Worm (Caenorhabditis elegans) whole organism, L4 larva: ENCODE data around the gene spp-26.

Experiments used
- T26A8.4 ChIP-seq: fragments of 200-800 bp; sonication (Bioruptor generic); IDR thresholded peaks from 2 replicates; pipeline ENCODE4 v1.3.6; 2022; ENCODE audit warnings: missing genetic modification characterization, missing compliant biosample characterization
- Y105C5A.15 ChIP-seq: fragments of 200-800 bp; sonication (Bioruptor generic); IDR thresholded peaks from 2 replicates; pipeline ENCODE4 v1.3.6; 2022; ENCODE audit warnings: missing genetic modification characterization, missing compliant biosample characterization
- Y48G9A.11 ChIP-seq: fragments of 200-800 bp; sonication (Bioruptor generic); IDR thresholded peaks from 2 replicates; pipeline ENCODE4 v1.3.6; 2022; ENCODE audit warnings: missing genetic modification reagents, missing genetic modification characterization, missing compliant biosample characterization
- ZK337.2 ChIP-seq: fragments of 200-800 bp; sonication (Bioruptor generic); IDR thresholded peaks from 2 replicates; pipeline ENCODE4 v1.3.6; 2022; ENCODE audit warnings: missing genetic modification reagents, missing genetic modification characterization, missing compliant biosample characterization
- attf-4 ChIP-seq: sonication (generic microtip); optimal IDR thresholded peaks from 3 replicates; lab custom pipeline; 2017; ENCODE audit warnings: missing biosample characterization, missing genetic modification characterization
- ceh-20 ChIP-seq: fragments of 200-800 bp; sonication (Bioruptor generic); IDR thresholded peaks from 2 replicates; pipeline ENCODE4 v1.3.6; 2022; ENCODE audit warnings: missing genetic modification reagents, missing genetic modification characterization, missing compliant biosample characterization
- ceh-44 ChIP-seq: fragments of 200-800 bp; sonication (Bioruptor generic); IDR thresholded peaks from 2 replicates; pipeline ENCODE4 v1.3.6; 2022; ENCODE audit warnings: missing genetic modification reagents, missing genetic modification characterization, missing compliant biosample characterization
- cey-2 ChIP-seq: sonication (generic microtip); optimal IDR thresholded peaks from 3 replicates; lab custom pipeline; 2017; ENCODE audit warnings: missing genetic modification characterization, mild to moderate bottlenecking, missing compliant biosample characterization, antibody characterized with exemption, borderline replicate concordance; ENCODE audit not compliant: insufficient read depth
- dmd-8 ChIP-seq: fragments of 200-800 bp; sonication (Bioruptor generic); IDR thresholded peaks from 2 replicates; pipeline ENCODE4 v1.3.6; 2022; ENCODE audit warnings: missing genetic modification characterization, missing compliant biosample characterization
- dpl-1 ChIP-seq: fragments of 150-350 bp; optimal IDR thresholded peaks from 2 replicates; lab custom pipeline; 2014; ENCODE audit warnings: missing biosample characterization, missing genetic modification reagents, missing genetic modification characterization
- duxl-1 ChIP-seq: sonication (generic microtip); optimal IDR thresholded peaks from 2 replicates; lab custom pipeline; 2016; ENCODE audit warnings: mild to moderate bottlenecking, missing genetic modification characterization, moderate library complexity, missing compliant biosample characterization; ENCODE audit not compliant: poor library complexity
- dve-1 ChIP-seq: sonication (generic microtip); optimal IDR thresholded peaks from 2 replicates; lab custom pipeline; 2017; ENCODE audit warnings: antibody characterized with exemption, mild to moderate bottlenecking, missing genetic modification characterization, missing compliant biosample characterization; ENCODE audit not compliant: insufficient read depth
- egl-27 ChIP-seq: sonication (generic microtip); optimal IDR thresholded peaks from 3 replicates; lab custom pipeline; 2017; ENCODE audit warnings: missing biosample characterization, missing genetic modification reagents, missing genetic modification characterization
- fkh-10 ChIP-seq: fragments of 150-350 bp; optimal IDR thresholded peaks from 2 replicates; lab custom pipeline; 2014; ENCODE audit warnings: missing biosample characterization, missing genetic modification reagents, missing genetic modification characterization
- fos-1 ChIP-seq: fragments of 150-350 bp; optimal IDR thresholded peaks from 2 replicates; lab custom pipeline; 2014; ENCODE audit warnings: missing biosample characterization, missing genetic modification characterization
- gei-8 ChIP-seq: fragments of 200-800 bp; sonication (Bioruptor generic); optimal IDR thresholded peaks from 2 replicates; lab custom pipeline; 2018; ENCODE audit warnings: mild to moderate bottlenecking, missing genetic modification characterization, missing compliant biosample characterization
- hif-1 ChIP-seq, 2 experiments: sonication (generic microtip); optimal IDR thresholded peaks; 2 replicates each; lab custom pipeline; 2016 to 2017; ENCODE audit warnings: missing compliant biosample characterization in 2 of 2, missing genetic modification characterization in 2 of 2, missing genetic modification reagents in 2 of 2, missing genotype in 2 of 2, mild to moderate bottlenecking in 1 of 2
- hmg-1.1 ChIP-seq: fragments of 200-800 bp; sonication (Bioruptor generic); IDR thresholded peaks from 2 replicates; pipeline ENCODE4 v1.3.6; 2022; ENCODE audit warnings: missing genetic modification reagents, missing genetic modification characterization, missing compliant biosample characterization
- lin-13 ChIP-seq: fragments of 150-350 bp; optimal IDR thresholded peaks from 2 replicates; lab custom pipeline; 2014; ENCODE audit warnings: missing biosample characterization, missing genetic modification reagents, missing genetic modification characterization
- lin-15B ChIP-seq: fragments of 150-350 bp; sonication (generic microtip); optimal IDR thresholded peaks from 3 replicates; lab custom pipeline; 2014; ENCODE audit warnings: missing biosample characterization, missing genetic modification characterization
- lin-29 ChIP-seq: fragments of 200-800 bp; sonication (Bioruptor generic); IDR thresholded peaks from 2 replicates; pipeline ENCODE4 v1.3.6; 2022; ENCODE audit warnings: missing genetic modification reagents, missing genetic modification characterization, missing compliant biosample characterization
- lin-38 ChIP-seq: fragments of 200-800 bp; sonication (Bioruptor generic); IDR thresholded peaks from 2 replicates; pipeline ENCODE4 v1.3.6; 2022; ENCODE audit warnings: missing genetic modification reagents, missing genetic modification characterization, missing compliant biosample characterization
- lir-3 ChIP-seq: sonication (generic microtip); optimal IDR thresholded peaks from 2 replicates; lab custom pipeline; 2016; ENCODE audit warnings: mild to moderate bottlenecking, missing genetic modification characterization, missing compliant biosample characterization
- lsy-2 ChIP-seq, 2 experiments: fragments of 150-350 bp in 1 of 2; sonication (generic microtip) in 1 of 2; optimal IDR thresholded peaks; 2 replicates each; lab custom pipeline; 2014 to 2017; ENCODE audit warnings: missing biosample characterization in 2 of 2, missing genetic modification characterization in 2 of 2
- mdl-1 ChIP-seq, 2 experiments: fragments of 150-350 bp in 1 of 2; sonication (generic microtip) in 1 of 2; optimal IDR thresholded peaks; 2 replicates each; lab custom pipeline; 2014 to 2017; ENCODE audit warnings: missing biosample characterization in 2 of 2, missing genetic modification characterization in 2 of 2
- mdt-29 ChIP-seq: fragments of 200-800 bp; sonication (Bioruptor generic); IDR thresholded peaks from 2 replicates; pipeline ENCODE4 v1.3.6; 2022; ENCODE audit warnings: missing genetic modification reagents, missing genetic modification characterization, missing compliant biosample characterization
- mep-1 ChIP-seq: fragments of 150-350 bp; sonication (generic microtip); optimal IDR thresholded peaks from 3 replicates; lab custom pipeline; 2014; ENCODE audit warnings: missing biosample characterization, missing genetic modification characterization
- mxl-2 ChIP-seq: fragments of 200-800 bp; sonication (Bioruptor generic); conservative IDR thresholded peaks from 2 replicates; pipeline ENCODE4 v1.3.6; 2022; ENCODE audit warnings: missing genetic modification reagents, missing genetic modification characterization, missing compliant biosample characterization
- nhr-10 ChIP-seq: fragments of 150-350 bp; optimal IDR thresholded peaks from 2 replicates; lab custom pipeline; 2014; ENCODE audit warnings: missing biosample characterization, missing genetic modification characterization
- nhr-102 ChIP-seq: sonication (generic microtip); optimal IDR thresholded peaks from 2 replicates; lab custom pipeline; 2016; ENCODE audit warnings: mild to moderate bottlenecking, missing genetic modification characterization, moderate library complexity, missing compliant biosample characterization
- nhr-11 ChIP-seq: fragments of 150-350 bp; optimal IDR thresholded peaks from 2 replicates; lab custom pipeline; 2014; ENCODE audit warnings: missing biosample characterization, missing genetic modification characterization
- nhr-237 ChIP-seq: sonication (generic microtip); optimal IDR thresholded peaks from 2 replicates; lab custom pipeline; 2017; ENCODE audit warnings: missing biosample characterization, missing genetic modification characterization
- nhr-28 ChIP-seq: fragments of 150-350 bp; optimal IDR thresholded peaks from 2 replicates; lab custom pipeline; 2014; ENCODE audit warnings: missing biosample characterization, missing genetic modification characterization
- nhr-42 ChIP-seq: fragments of 200-800 bp; sonication (Bioruptor generic); IDR thresholded peaks from 2 replicates; pipeline ENCODE4 v1.3.6; 2022; ENCODE audit warnings: missing genetic modification characterization, missing compliant biosample characterization
- nhr-48 ChIP-seq: sonication (generic microtip); optimal IDR thresholded peaks from 2 replicates; lab custom pipeline; 2016; ENCODE audit warnings: mild to moderate bottlenecking, missing genetic modification characterization, missing compliant biosample characterization
- nhr-6 ChIP-seq: fragments of 150-350 bp; optimal IDR thresholded peaks from 2 replicates; lab custom pipeline; 2014; ENCODE audit warnings: missing biosample characterization, missing genetic modification characterization
- pha-4 ChIP-seq, 2 experiments: fragments of 150-350 bp in 1 of 2; fragments of 200-800 bp in 1 of 2; sonication (Bioruptor generic) in 1 of 2; IDR thresholded peaks in 1 of 2; optimal IDR thresholded peaks in 1 of 2; 2 replicates each; pipeline versions ENCODE4 v1.3.6 to Lab custom; 2014 to 2022; ENCODE audit warnings: missing genetic modification characterization in 2 of 2, missing genetic modification reagents in 2 of 2, missing biosample characterization in 1 of 2, missing compliant biosample characterization in 1 of 2
- rbr-2 ChIP-seq: sonication (generic microtip); optimal IDR thresholded peaks from 2 replicates; lab custom pipeline; 2016; ENCODE audit warnings: missing genotype, missing genetic modification characterization, missing compliant biosample characterization
- saeg-2 ChIP-seq: fragments of 200-800 bp; sonication (Bioruptor generic); IDR thresholded peaks from 2 replicates; pipeline ENCODE4 v1.3.6; 2022; ENCODE audit warnings: missing genetic modification reagents, missing genetic modification characterization, missing compliant biosample characterization
- sdz-12 ChIP-seq: fragments of 200-800 bp; sonication (Bioruptor generic); optimal IDR thresholded peaks from 2 replicates; lab custom pipeline; 2018; ENCODE audit warnings: mild to moderate bottlenecking, missing genetic modification characterization, missing compliant biosample characterization
- snpc-4 ChIP-seq: fragments of 150-350 bp; optimal IDR thresholded peaks from 2 replicates; lab custom pipeline; 2014; ENCODE audit warnings: missing biosample characterization, missing genetic modification characterization
- spr-1 ChIP-seq: sonication (generic microtip); optimal IDR thresholded peaks from 2 replicates; lab custom pipeline; 2016; ENCODE audit warnings: mild to moderate bottlenecking, missing genetic modification characterization, missing compliant biosample characterization
- spr-3 ChIP-seq: fragments of 200-800 bp; sonication (Bioruptor generic); optimal IDR thresholded peaks from 2 replicates; lab custom pipeline; 2018; ENCODE audit warnings: mild to moderate bottlenecking, missing genetic modification characterization, missing compliant biosample characterization
- unc-130 ChIP-seq: sonication (generic microtip); optimal IDR thresholded peaks from 2 replicates; lab custom pipeline; 2016; ENCODE audit warnings: missing genetic modification reagents, missing genetic modification characterization, missing compliant biosample characterization
- unc-39 ChIP-seq: sonication (generic microtip); optimal IDR thresholded peaks from 2 replicates; lab custom pipeline; 2017; ENCODE audit warnings: missing biosample characterization, missing genetic modification characterization
- unc-62 ChIP-seq, 3 experiments: fragments of 150-350 bp in 1 of 3; sonication (generic microtip); optimal IDR thresholded peaks in 2 of 3; peaks in 1 of 3; 1 replicate in 1 of 3; 2 replicates in 2 of 3; lab custom pipeline; 2014 to 2017; ENCODE audit warnings: missing biosample characterization in 3 of 3, missing genetic modification characterization in 3 of 3, missing genetic modification reagents in 3 of 3, missing genotype in 1 of 3
- vab-7 ChIP-seq: fragments of 200-800 bp; sonication (Bioruptor generic); IDR thresholded peaks from 2 replicates; pipeline ENCODE4 v1.3.6; 2022; ENCODE audit warnings: missing genetic modification reagents, missing genetic modification characterization, missing compliant biosample characterization
- zag-1 ChIP-seq: fragments of 150-350 bp; optimal IDR thresholded peaks from 2 replicates; lab custom pipeline; 2014; ENCODE audit warnings: missing biosample characterization, missing genetic modification characterization
- zip-2 ChIP-seq: fragments of 150-350 bp; optimal IDR thresholded peaks from 2 replicates; lab custom pipeline; 2014; ENCODE audit warnings: missing biosample characterization, missing genetic modification characterization
- ztf-11 ChIP-seq: fragments of 150-350 bp; optimal IDR thresholded peaks from 2 replicates; lab custom pipeline; 2014; ENCODE audit warnings: missing biosample characterization, missing genetic modification characterization

The spp-26 gene

ce11 chrV:6559585-6559984 is 580 bp upstream of the spp-26 start (continued):
- TF ChIP-seq ceh-20 (GFP tag; lab: Robert Waterston, UW), result 0 out of 2 replicates have a peak, but pooled peaks have one; percentile 57
- TF ChIP-seq cey-2 (tag; lab: Kevin White, UChicago), result no peak
- no peak for TF ChIP-seq hif-1 (tag; optimal IDR thresholded peaks at IDR 0.05; lab: Kevin White, UChicago)
- 0 out of 2 replicates have a peak, but pooled peaks have one; percentile 42 for TF ChIP-seq mxl-2 (GFP tag; lab: Robert Waterston, UW)
- peak; percentile 53 for TF ChIP-seq spr-1
- TF ChIP-seq pha-4 (GFP tag; IDR thresholded peaks at IDR 0.05; lab: Robert Waterston, UW), result peak; percentile 83; the same call in 1 of the 2 replicates
- TF ChIP-seq pha-4 (tag; optimal IDR thresholded peaks at IDR 0.05; lab: Kevin White, UChicago), result no peak
- TF ChIP-seq Y48G9A.11, result no peak
- no peak for TF ChIP-seq nhr-237 (tag; lab: Kevin White, UChicago)
- no peak for TF ChIP-seq hmg-1.1 (GFP tag; lab: Robert Waterston, UW)
- TF ChIP-seq fkh-10 (GFP tag; lab: Kevin White, UChicago), result no peak
- TF ChIP-seq zag-1, result no peak
- peak; percentile 39 for TF ChIP-seq lir-3
- TF ChIP-seq zip-2, result no peak
- TF ChIP-seq sdz-12, result no peak
- peak in 1 of 2 experiments; percentile 11 for TF ChIP-seq unc-62 (GFP tag; optimal IDR thresholded peaks at IDR 0.05 in 1 of 2; lab: Kevin White, UChicago)
- TF ChIP-seq unc-62 (tag; optimal IDR thresholded peaks at IDR 0.05; lab: Kevin White, UChicago), result no peak
- TF ChIP-seq attf-4 (tag; lab: Kevin White, UChicago), result no peak
- TF ChIP-seq nhr-28 (tag; lab: Kevin White, UChicago), result peak; percentile 24
- TF ChIP-seq T26A8.4 (GFP tag; lab: Robert Waterston, UW), result no peak
- TF ChIP-seq nhr-6, result no peak
- TF ChIP-seq dmd-8 (GFP tag; lab: Robert Waterston, UW), result peak; percentile 96
- peak; percentile 67 for TF ChIP-seq spr-3 (GFP tag; lab: Kevin White, UChicago)
- TF ChIP-seq nhr-42, result no peak
- TF ChIP-seq vab-7 (GFP tag; lab: Robert Waterston, UW), result no peak; the same call in 1 of the 2 replicates
- 0 out of 2 replicates have a peak, but pooled peaks have one; percentile 68 for TF ChIP-seq Y105C5A.15 (GFP tag; lab: Robert Waterston, UW)
- TF ChIP-seq nhr-102 (tag; lab: Kevin White, UChicago), result no peak
- TF ChIP-seq lin-38, result no peak; the same call in none of the 2 replicates
- no peak for TF ChIP-seq unc-39 (tag; lab: Kevin White, UChicago)
- no peak for TF ChIP-seq dpl-1 (GFP tag; lab: Kevin White, UChicago)
- TF ChIP-seq nhr-48 (tag; lab: Kevin White, UChicago), result peak; percentile 29
- TF ChIP-seq lin-29 (GFP tag; lab: Robert Waterston, UW), result no peak
- no peak for TF ChIP-seq dve-1 (tag; lab: Kevin White, UChicago)
- TF ChIP-seq snpc-4, result no peak
- TF ChIP-seq lin-15B, result no peak
- no peak for TF ChIP-seq mdl-1 (tag; optimal IDR thresholded peaks at IDR 0.05; lab: Kevin White, UChicago)
- TF ChIP-seq saeg-2 (GFP tag; lab: Robert Waterston, UW), result peak; percentile 10; the same call in 1 of the 2 replicates
- no peak for TF ChIP-seq nhr-10 (tag; lab: Kevin White, UChicago)
- no peak for TF ChIP-seq duxl-1 (tag; lab: Kevin White, UChicago)
- TF ChIP-seq lin-13 (GFP tag; lab: Kevin White, UChicago), result no peak
- no peak for TF ChIP-seq mep-1
- TF ChIP-seq gei-8 (GFP tag; lab: Kevin White, UChicago), result peak; percentile 64
- peak; percentile 82; the same call in 1 of the 2 replicates for TF ChIP-seq ceh-44 (GFP tag; lab: Robert Waterston, UW)
- TF ChIP-seq fos-1 (tag; lab: Kevin White, UChicago), result no peak
- TF ChIP-seq ZK337.2 (GFP tag; lab: Robert Waterston, UW), result no peak; the same call in 1 of the 2 replicates
- TF ChIP-seq unc-130 (GFP tag; lab: Kevin White, UChicago), result peak; percentile 3
- TF ChIP-seq rbr-2 (tag; lab: Kevin White, UChicago), result peak; percentile 44
- TF ChIP-seq mdt-29 (GFP tag; lab: Robert Waterston, UW), result no peak
- TF ChIP-seq lsy-2 (tag; optimal IDR thresholded peaks at IDR 0.05; lab: Kevin White, UChicago), result no peak
- TF ChIP-seq ztf-11 (tag; lab: Kevin White, UChicago), result no peak
- TF ChIP-seq egl-27 (tag; lab: Kevin White, UChicago), result no peak
- TF ChIP-seq nhr-11 (tag; lab: Kevin White, UChicago), result no peak
